Fruit fly (Drosophila melanogaster): ENCODE data around the gene SH3PX1.
A peak's percentile ranks its signal among the peaks of the same experiment; 100 is the strongest.

The SH3PX1 gene

dm6 chr3L:9739629-9740028 lies 26.0 kb upstream of the SH3PX1 start (continued):
- TF ChIP-seq Eip74EF (GFP tag; optimal IDR thresholded peaks at IDR 0.05) (no peak), repo (GFP tag; optimal IDR thresholded peaks at IDR 0.05) (no peak), Dek (tag; optimal IDR thresholded peaks at IDR 0.05) (peak; percentile 23), lab (GFP tag; optimal IDR thresholded peaks at IDR 0.05) (peak; percentile 13), Poxn (GFP tag; IDR thresholded peaks at IDR 0.05) (no peak), CG10979 (tag; optimal IDR thresholded peaks at IDR 0.05) (peak; percentile 4), CTCF (GFP tag; optimal IDR thresholded peaks at IDR 0.05) (no peak), cwo (GFP tag; optimal IDR thresholded peaks at IDR 0.05) (peak; percentile 26), knrl (GFP tag; IDR thresholded peaks at IDR 0.05; ENCODE audit: partially characterized antibody) (no peak), CG12071 (GFP tag; optimal IDR thresholded peaks at IDR 0.05) (peak; percentile 12), CG6272 (GFP tag; IDR thresholded peaks at IDR 0.05) (no peak), Fer1 (GFP tag; optimal IDR thresholded peaks at IDR 0.05) (peak; percentile 25), CG11695 (GFP tag; IDR thresholded peaks at IDR 0.05) (peak; percentile 29; the same call in 1 of the 3 replicates), bowl (GFP tag; IDR thresholded peaks at IDR 0.05) (no peak), Lim3 (GFP tag; IDR thresholded peaks at IDR 0.05) (no peak), seq (GFP tag; IDR thresholded peaks at IDR 0.05) (no peak), bab2 (GFP tag; optimal IDR thresholded peaks at IDR 0.05) (no peak), phol (tag; optimal IDR thresholded peaks at IDR 0.05) (peak; percentile 15), Aef1 (GFP tag; IDR thresholded peaks at IDR 0.05) (no peak), odd (GFP tag; optimal IDR thresholded peaks at IDR 0.05) (no peak), D (optimal IDR thresholded peaks at IDR 0.05) (no peak), D (GFP tag; optimal IDR thresholded peaks at IDR 0.05) (no peak), CG4730 (GFP tag; IDR thresholded peaks at IDR 0.05) (no peak), hkb (optimal IDR thresholded peaks at IDR 0.05) (no peak), hkb (GFP tag; IDR thresholded peaks at IDR 0.05) (peak; percentile 36; the same call in 1 of the 2 replicates), Hmr (GFP tag; optimal IDR thresholded peaks at IDR 0.05) (peak; percentile 46), CG3281 (GFP tag; optimal IDR thresholded peaks at IDR 0.05) (peak; percentile 6), nau (GFP tag; optimal IDR thresholded peaks at IDR 0.05) (peak; percentile 3), CG6689 (GFP tag; IDR thresholded peaks at IDR 0.05) (peak; percentile 60), Asciz (GFP tag; optimal IDR thresholded peaks at IDR 0.05) (peak; percentile 16), CG17361 (GFP tag; IDR thresholded peaks at IDR 0.05) (peak; percentile 65), Lpt (GFP tag; optimal IDR thresholded peaks at IDR 0.05) (no peak), ems (GFP tag; optimal IDR thresholded peaks at IDR 0.05) (no peak), CG16779 (GFP tag; IDR thresholded peaks at IDR 0.05) (no peak), Ada2b (GFP tag; IDR thresholded peaks at IDR 0.05) (no peak), Dbx (GFP tag; IDR thresholded peaks at IDR 0.05) (peak; percentile 34; the same call in 1 of the 3 replicates), btn (GFP tag; optimal IDR thresholded peaks at IDR 0.05) (no peak), CG7372 (GFP tag; IDR thresholded peaks at IDR 0.05) (no peak), C15 (GFP tag; IDR thresholded peaks at IDR 0.05) (no peak), CG30431 (GFP tag; optimal IDR thresholded peaks at IDR 0.05) (no peak), toy (GFP tag; IDR thresholded peaks at IDR 0.05) (no peak), sens (GFP tag) (peak; percentile 71), CG7928 (GFP tag; optimal IDR thresholded peaks at IDR 0.05) (no peak), CG11085 (GFP tag; IDR thresholded peaks at IDR 0.05) (no peak), sim (GFP tag; IDR thresholded peaks at IDR 0.05) (no peak), BtbVII (GFP tag; optimal IDR thresholded peaks at IDR 0.05) (peak; percentile 5), CG16813 (GFP tag; IDR thresholded peaks at IDR 0.05; ENCODE audit: partially characterized antibody) (no peak), E2f1 (GFP tag; IDR thresholded peaks at IDR 0.05) (peak; percentile 35; the same call in 1 of the 2 replicates), CG2712 (tag; optimal IDR thresholded peaks at IDR 0.05) (peak; percentile 53), Vsx1 (GFP tag; optimal IDR thresholded peaks at IDR 0.05) (no peak), CG15514 (GFP tag; optimal IDR thresholded peaks at IDR 0.05) (peak; percentile 7), CG18262 (tag; optimal IDR thresholded peaks at IDR 0.05) (peak; percentile 46), Med (GFP tag) (no peak)

Measured in whole organism, embryonic.